Worm (Caenorhabditis elegans): ENCODE results near the gene F54F7.3.

ce11 chrX:11823704-11824103 lies 26.3 kb downstream of the F54F7.3 start, which contains the start of gene tag-241:
- TF ChIP-seq tab-1 (GFP tag; IDR thresholded peaks at IDR 0.05) (no peak), cog-1 (tag; optimal IDR thresholded peaks at IDR 0.05) (no peak), flt-1 (GFP tag; IDR thresholded peaks at IDR 0.05) (no peak), ztf-29 (GFP tag; IDR thresholded peaks at IDR 0.05) (no peak), T22C8.4 (GFP tag; IDR thresholded peaks at IDR 0.05) (no peak)
